Worm (Caenorhabditis elegans) whole organism, L3 larva: ENCODE data around the gene F31F6.1.
A peak's percentile ranks its signal among the peaks of the same experiment; 100 is the strongest.

Source experiments
- R02D3.7 ChIP-seq: fragments of 150-350 bp; optimal IDR thresholded peaks from 2 replicates; lab custom pipeline; 2014; ENCODE audit warnings: missing biosample characterization, missing genetic modification characterization
- aly-2 ChIP-seq: fragments of 150-350 bp; optimal IDR thresholded peaks from 2 replicates; lab custom pipeline; 2014; ENCODE audit warnings: missing biosample characterization, missing genetic modification characterization
- daf-12 ChIP-seq: fragments of 150-350 bp; optimal IDR thresholded peaks from 2 replicates; lab custom pipeline; 2014; ENCODE audit warnings: missing biosample characterization, missing genetic modification reagents, missing genetic modification characterization
- egl-5 ChIP-seq: fragments of 150-350 bp; optimal IDR thresholded peaks from 2 replicates; lab custom pipeline; 2017; ENCODE audit warnings: missing biosample characterization, missing genetic modification reagents, missing genetic modification characterization, inconsistent platforms
- elt-2 ChIP-seq: sonication (generic microtip); optimal IDR thresholded peaks from 2 replicates; lab custom pipeline; 2016; ENCODE audit warnings: missing genetic modification reagents, mild to moderate bottlenecking, missing genetic modification characterization, missing compliant biosample characterization
- elt-3 ChIP-seq, 3 experiments: fragments of 150-350 bp in 1 of 3; sonication (generic microtip) in 2 of 3; optimal IDR thresholded peaks; 2 replicates in 2 of 3; 4 replicates in 1 of 3; lab custom pipeline; 2014 to 2017; ENCODE audit warnings: missing biosample characterization in 3 of 3, missing genetic modification characterization in 3 of 3
- fkh-10 ChIP-seq: sonication (generic microtip); optimal IDR thresholded peaks from 2 replicates; lab custom pipeline; 2017; ENCODE audit warnings: missing biosample characterization, missing genetic modification reagents, missing genetic modification characterization
- fkh-2 ChIP-seq: fragments of 150-350 bp; optimal IDR thresholded peaks from 2 replicates; lab custom pipeline; 2014; ENCODE audit warnings: missing biosample characterization, missing genetic modification reagents, missing genetic modification characterization
- fos-1 ChIP-seq: fragments of 150-350 bp; optimal IDR thresholded peaks from 2 replicates; lab custom pipeline; 2014; ENCODE audit warnings: missing biosample characterization, missing genetic modification characterization
- hmg-11 ChIP-seq: sonication (generic microtip); optimal IDR thresholded peaks from 2 replicates; lab custom pipeline; 2016; ENCODE audit warnings: missing genetic modification characterization, missing compliant biosample characterization
- mdl-1 ChIP-seq: fragments of 150-350 bp; optimal IDR thresholded peaks from 2 replicates; lab custom pipeline; 2014; ENCODE audit warnings: missing biosample characterization, missing genetic modification characterization
- mml-1 ChIP-seq: fragments of 150-350 bp; sonication (generic microtip); optimal IDR thresholded peaks from 3 replicates; lab custom pipeline; 2014; ENCODE audit warnings: missing biosample characterization, missing genetic modification characterization
- nfya-1 ChIP-seq: sonication (generic microtip); optimal IDR thresholded peaks from 2 replicates; lab custom pipeline; 2017; ENCODE audit warnings: missing genetic modification characterization, mild to moderate bottlenecking, missing compliant biosample characterization, antibody characterized with exemption, moderate library complexity; ENCODE audit not compliant: insufficient read depth
- nhr-11 ChIP-seq: fragments of 150-350 bp; optimal IDR thresholded peaks from 2 replicates; lab custom pipeline; 2014; ENCODE audit warnings: missing biosample characterization, missing genetic modification characterization
- nhr-12 ChIP-seq: fragments of 150-350 bp; optimal IDR thresholded peaks from 2 replicates; lab custom pipeline; 2014; ENCODE audit warnings: missing biosample characterization, missing genetic modification characterization
- nhr-23 ChIP-seq: fragments of 150-350 bp; optimal IDR thresholded peaks from 2 replicates; lab custom pipeline; 2014; ENCODE audit warnings: missing biosample characterization, missing genetic modification reagents, missing genetic modification characterization
- nhr-237 ChIP-seq: fragments of 150-350 bp; optimal IDR thresholded peaks from 2 replicates; lab custom pipeline; 2014; ENCODE audit warnings: missing biosample characterization, missing genetic modification characterization
- nhr-25 ChIP-seq: sonication (generic microtip); optimal IDR thresholded peaks from 2 replicates; lab custom pipeline; 2017; ENCODE audit warnings: missing biosample characterization, missing genetic modification characterization
- nhr-28 ChIP-seq: fragments of 150-350 bp; optimal IDR thresholded peaks from 2 replicates; lab custom pipeline; 2014; ENCODE audit warnings: missing biosample characterization, missing genetic modification characterization
- nhr-43 ChIP-seq: sonication (generic microtip); optimal IDR thresholded peaks from 2 replicates; lab custom pipeline; 2016; ENCODE audit warnings: mild to moderate bottlenecking, missing genetic modification characterization, missing compliant biosample characterization; ENCODE audit not compliant: poor library complexity, severe bottlenecking
- nhr-67 ChIP-seq: fragments of 150-350 bp; optimal IDR thresholded peaks from 2 replicates; lab custom pipeline; 2014; ENCODE audit warnings: missing biosample characterization, missing genetic modification characterization
- nhr-76 ChIP-seq: fragments of 150-350 bp; sonication (generic microtip); optimal IDR thresholded peaks from 5 replicates; lab custom pipeline; 2014; ENCODE audit warnings: missing biosample characterization, missing genetic modification characterization
- nhr-77 ChIP-seq: fragments of 150-350 bp; optimal IDR thresholded peaks from 2 replicates; lab custom pipeline; 2014; ENCODE audit warnings: missing biosample characterization, missing genetic modification characterization
- pha-4 ChIP-seq: fragments of 150-350 bp; optimal IDR thresholded peaks from 2 replicates; lab custom pipeline; 2014; ENCODE audit warnings: missing biosample characterization, missing genetic modification reagents, missing genetic modification characterization
- sea-2 ChIP-seq: fragments of 150-350 bp; sonication (generic microtip); optimal IDR thresholded peaks from 4 replicates; lab custom pipeline; 2014; ENCODE audit warnings: missing biosample characterization, missing genetic modification reagents, missing genetic modification characterization
- skn-1 ChIP-seq: fragments of 150-350 bp; optimal IDR thresholded peaks from 2 replicates; lab custom pipeline; 2014; ENCODE audit warnings: missing biosample characterization, missing genetic modification characterization
- snpc-4 ChIP-seq: fragments of 150-350 bp; optimal IDR thresholded peaks from 2 replicates; lab custom pipeline; 2014; ENCODE audit warnings: missing biosample characterization, missing genetic modification characterization
- tbx-2 ChIP-seq: sonication (generic microtip); optimal IDR thresholded peaks from 2 replicates; lab custom pipeline; 2016; ENCODE audit warnings: mild to moderate bottlenecking, missing genetic modification characterization, missing compliant biosample characterization
- unc-39 ChIP-seq: sonication (generic microtip); optimal IDR thresholded peaks from 4 replicates; lab custom pipeline; 2017; ENCODE audit warnings: missing biosample characterization, missing genetic modification characterization
- zag-1 ChIP-seq: fragments of 150-350 bp; optimal IDR thresholded peaks from 2 replicates; lab custom pipeline; 2014; ENCODE audit warnings: missing biosample characterization, missing genetic modification characterization
- ztf-4 ChIP-seq: fragments of 150-350 bp; optimal IDR thresholded peaks from 2 replicates; lab custom pipeline; 2014; ENCODE audit warnings: missing biosample characterization, missing genetic modification characterization

The F31F6.1 gene

ce11 chrX:14868200-14868599 lies at the start of gene F31F6.1:
Gene F31F6.1, minus strand, starts transcription at chrX:14868300.
- TF ChIP-seq unc-39 (no peak), fkh-2 (tag; lab: Kevin White, UChicago) (no peak), nhr-237 (no peak), nhr-11 (tag; lab: Kevin White, UChicago) (no peak), zag-1 (tag; lab: Kevin White, UChicago) (no peak), fos-1 (tag; lab: Kevin White, UChicago) (no peak), nfya-1 (tag; lab: Kevin White, UChicago) (no peak), tbx-2 (tag; lab: Kevin White, UChicago) (no peak), pha-4 (tag; lab: Kevin White, UChicago) (no peak), nhr-67 (tag; lab: Kevin White, UChicago) (no peak), mml-1 (tag; lab: Kevin White, UChicago) (no peak), R02D3.7 (no peak), elt-3 (tag; optimal IDR thresholded peaks at IDR 0.05; lab: Kevin White, UChicago) (no peak), nhr-28 (no peak), mdl-1 (tag; lab: Kevin White, UChicago) (no peak), skn-1 (no peak), nhr-12 (tag; lab: Kevin White, UChicago) (no peak), egl-5 (tag; lab: Kevin White, UChicago) (no peak), aly-2 (tag; lab: Kevin White, UChicago) (no peak)

- TF ChIP-seq fkh-10 (GFP tag; lab: Kevin White, UChicago) (peak; percentile 9), nfya-1 (tag; lab: Kevin White, UChicago) (no peak)
- TF ChIP-seq, all 47 proteins: peak for 1
Observed at ce11 chrX:14916767-14917166, 48.7 kb upstream of the F31F6.1 start.

DNA sequence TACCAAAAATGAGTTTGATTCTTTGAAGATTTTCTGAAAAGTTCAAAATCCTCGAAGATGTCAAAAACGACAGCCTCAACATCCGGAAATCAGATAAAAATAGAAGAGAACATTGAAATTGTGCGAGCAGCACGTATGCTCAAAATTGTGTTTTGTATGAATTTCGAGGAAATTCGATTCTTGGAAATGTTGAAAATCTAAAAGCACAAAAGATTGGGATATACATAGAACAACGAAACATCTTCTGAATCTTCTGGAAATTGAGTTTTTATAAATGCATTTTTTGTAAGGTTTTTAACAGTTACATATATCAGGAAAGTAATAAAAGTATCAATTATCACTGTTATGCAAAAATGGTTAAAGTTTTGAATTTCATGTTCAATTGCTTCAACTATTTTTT lies 42.6 kb upstream of the F31F6.1 start:
- TF ChIP-seq nhr-76 (tag; lab: Kevin White, UChicago): no peak
- no peak for TF ChIP-seq fkh-2 (tag; lab: Kevin White, UChicago)
- no peak for TF ChIP-seq nhr-28
- TF ChIP-seq daf-12 (tag; lab: Kevin White, UChicago): no peak
- no peak for TF ChIP-seq nhr-77 (tag; lab: Kevin White, UChicago)
- TF ChIP-seq hmg-11 (tag; lab: Kevin White, UChicago): no peak
- peak; percentile 85 for TF ChIP-seq fkh-10 (GFP tag; lab: Kevin White, UChicago)
- TF ChIP-seq sea-2 (GFP tag; lab: Kevin White, UChicago): no peak
- TF ChIP-seq elt-2: no peak

- TF ChIP-seq elt-3 (tag; optimal IDR thresholded peaks at IDR 0.05; lab: Kevin White, UChicago) (peak in 1 of 3 experiments; percentile 37), nfya-1 (tag; lab: Kevin White, UChicago) (no peak), ztf-4 (tag; lab: Kevin White, UChicago) (no peak), nhr-76 (tag; lab: Kevin White, UChicago) (peak; percentile 18), snpc-4 (tag; lab: Kevin White, UChicago) (no peak), nhr-23 (tag; lab: Kevin White, UChicago) (peak; percentile 22), R02D3.7 (no peak)
- TF ChIP-seq, all 47 proteins: peak for 3
Observed at ce11 chrX:14907257-14907801, 39.2 kb upstream of the F31F6.1 start.

ce11 chrX:14905161-14905560 lies 37.1 kb upstream of the F31F6.1 start, which contains the start of gene hex-5:
Gene hex-5, minus strand, starts transcription at chrX:14905261.
- no peak for TF ChIP-seq ztf-4 (tag; lab: Kevin White, UChicago)
- TF ChIP-seq skn-1: no peak
- no peak for TF ChIP-seq fkh-10 (GFP tag; lab: Kevin White, UChicago)

DNA sequence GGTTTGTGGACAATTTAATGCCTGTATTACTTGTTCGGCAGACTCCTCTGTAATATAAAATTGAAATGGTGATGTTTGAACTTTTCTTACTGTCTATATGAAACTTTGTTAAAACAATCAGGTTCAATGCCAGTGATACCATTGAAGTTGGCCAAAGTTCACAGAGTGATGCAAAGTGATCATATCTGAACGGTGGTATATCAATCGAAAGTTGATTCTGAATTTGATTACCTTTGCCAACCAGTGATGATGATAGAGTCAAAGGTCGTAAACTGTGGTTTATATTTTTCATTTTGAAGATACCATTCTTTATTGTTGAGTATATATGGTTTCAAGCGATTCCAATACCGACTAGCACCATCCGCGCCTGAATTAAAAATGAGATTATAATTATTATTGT lies 35.3 kb upstream of the F31F6.1 start:
- TF ChIP-seq nhr-77 (tag; lab: Kevin White, UChicago) (no peak), elt-3 (tag; optimal IDR thresholded peaks at IDR 0.05; lab: Kevin White, UChicago) (peak in 2 of 3 experiments; percentile 54 to 67)

ce11 chrX:14900487-14900886 lies 32.4 kb upstream of the F31F6.1 start:
- TF ChIP-seq elt-3 (tag; optimal IDR thresholded peaks at IDR 0.05; lab: Kevin White, UChicago) (peak in 2 of 3 experiments; percentile 26 to 27), nhr-25 (peak; percentile 47), nhr-43 (tag; lab: Kevin White, UChicago) (peak; percentile 0), hmg-11 (tag; lab: Kevin White, UChicago) (no peak)
